Worm (Caenorhabditis elegans): ENCODE measurements around the gene nekl-4.

Gene nekl-4

ce11 chrIII:5501358-5502287 lies 15.7 kb downstream of the nekl-4 start, which contains the start of gene R02F2.1 (continued):
- TF ChIP-seq daf-12 (tag; optimal IDR thresholded peaks at IDR 0.05) = no peak
- no peak for TF ChIP-seq ceh-20 (GFP tag; IDR thresholded peaks at IDR 0.05)
- TF ChIP-seq dve-1 (tag; optimal IDR thresholded peaks at IDR 0.05; ENCODE audit: insufficient read depth) = peak; percentile 59
- 0 out of 2 replicates have a peak, but pooled peaks have one; percentile 18 for TF ChIP-seq lim-7 (GFP tag; IDR thresholded peaks at IDR 0.05)
- TF ChIP-seq snpc-1.2 (GFP tag; IDR thresholded peaks at IDR 0.05) = no peak
- peak; percentile 36 for TF ChIP-seq ama-1 (optimal IDR thresholded peaks at IDR 0.05)
- no peak for TF ChIP-seq saeg-2 (GFP tag; IDR thresholded peaks at IDR 0.05)
- TF ChIP-seq mep-1 (tag; optimal IDR thresholded peaks at IDR 0.05) = peak; percentile 17
- no peak for TF ChIP-seq nhr-10 (tag; optimal IDR thresholded peaks at IDR 0.05)
- no peak; the same call in 1 of the 2 replicates for TF ChIP-seq lin-1 (GFP tag; IDR thresholded peaks at IDR 0.05)
- TF ChIP-seq hif-1 (tag; optimal IDR thresholded peaks at IDR 0.05) = peak in 1 of 2 experiments; percentile 38
- TF ChIP-seq Y48G9A.11 (GFP tag; IDR thresholded peaks at IDR 0.05) = no peak
- TF ChIP-seq aha-1 (tag) = peak; percentile 83
- no peak for TF ChIP-seq F49E8.2 (tag; optimal IDR thresholded peaks at IDR 0.05; ENCODE audit: borderline replicate concordance)
- no peak for TF ChIP-seq sdz-12 (GFP tag; optimal IDR thresholded peaks at IDR 0.05)
- TF ChIP-seq hlh-30 (tag; optimal IDR thresholded peaks at IDR 0.05; ENCODE audit: insufficient read depth) = peak; percentile 90
- TF ChIP-seq ceh-82 (tag; optimal IDR thresholded peaks at IDR 0.05) = no peak
- TF ChIP-seq T20F7.1 (GFP tag; optimal IDR thresholded peaks at IDR 0.05) = no peak
- TF ChIP-seq pha-4 (GFP tag; IDR thresholded peaks at IDR 0.05) = no peak
- TF ChIP-seq pha-4 (tag; optimal IDR thresholded peaks at IDR 0.05) = no peak
- TF ChIP-seq nhr-41 (GFP tag; IDR thresholded peaks at IDR 0.05) = no peak
- no peak for TF ChIP-seq unc-130 (GFP tag; optimal IDR thresholded peaks at IDR 0.05)
- TF ChIP-seq mxl-2 (GFP tag; conservative IDR thresholded peaks at IDR 0.05) = 0 out of 2 replicates have a peak, but pooled peaks have one; percentile 5
- no peak for TF ChIP-seq daf-16 (GFP tag; optimal IDR thresholded peaks at IDR 0.05)
- peak; percentile 67 for TF ChIP-seq daf-16 (tag; optimal IDR thresholded peaks at IDR 0.05)
- no peak for TF ChIP-seq Y5F2A.4 (GFP tag; optimal IDR thresholded peaks at IDR 0.05)
- TF ChIP-seq cey-2 (tag; optimal IDR thresholded peaks at IDR 0.05; ENCODE audit: borderline replicate concordance, insufficient read depth) = no peak
- no peak for TF ChIP-seq skn-1 (tag; optimal IDR thresholded peaks at IDR 0.05)
- TF ChIP-seq ces-1 (GFP tag; optimal IDR thresholded peaks at IDR 0.05) = no peak
- TF ChIP-seq nhr-28 (tag; optimal IDR thresholded peaks at IDR 0.05) = peak; percentile 32
- no peak for TF ChIP-seq egl-43 (GFP tag; IDR thresholded peaks at IDR 0.05)
- no peak for TF ChIP-seq ztf-11 (tag; optimal IDR thresholded peaks at IDR 0.05)
- TF ChIP-seq snpc-4 (tag; optimal IDR thresholded peaks at IDR 0.05) = no peak
- no peak for TF ChIP-seq ceh-28 (tag; optimal IDR thresholded peaks at IDR 0.05)
- no peak for TF ChIP-seq dmd-8 (GFP tag; IDR thresholded peaks at IDR 0.05)
- no peak for TF ChIP-seq Y75B8A.6 (GFP tag; IDR thresholded peaks at IDR 0.05)
- TF ChIP-seq nhr-76 (tag; optimal IDR thresholded peaks at IDR 0.05) = no peak
- TF ChIP-seq lir-3 (tag; optimal IDR thresholded peaks at IDR 0.05) = no peak
- TF ChIP-seq madf-5 (GFP tag; IDR thresholded peaks at IDR 0.05) = no peak
- TF ChIP-seq ceh-62 (tag; optimal IDR thresholded peaks at IDR 0.05) = no peak
- no peak for TF ChIP-seq nhr-77 (tag; optimal IDR thresholded peaks at IDR 0.05)
- no peak for TF ChIP-seq tra-1 (GFP tag; IDR thresholded peaks at IDR 0.05)
- no peak for TF ChIP-seq T26A8.4 (GFP tag; IDR thresholded peaks at IDR 0.05)
- TF ChIP-seq ZK337.2 (GFP tag; IDR thresholded peaks at IDR 0.05) = no peak
- no peak for TF ChIP-seq nhr-102 (tag; optimal IDR thresholded peaks at IDR 0.05)
- TF ChIP-seq D1046.2 (GFP tag; IDR thresholded peaks at IDR 0.05) = no peak
- no peak for TF ChIP-seq php-3 (GFP tag; IDR thresholded peaks at IDR 0.05)
- TF ChIP-seq set-16 (GFP tag; IDR thresholded peaks at IDR 0.05) = no peak
- no peak for TF ChIP-seq fkh-10 (GFP tag; optimal IDR thresholded peaks at IDR 0.05)
- no peak for TF ChIP-seq tag-97 (GFP tag; IDR thresholded peaks at IDR 0.05)

Data from whole organism, L4 larva.